Fruit fly (Drosophila melanogaster) whole organism, pupa: ENCODE data around the gene topi.

ENCODE experiments used
- CG10348 ChIP-seq: fragments of 200-800 bp; sonication (Bioruptor generic); IDR thresholded peaks from 2 replicates; pipeline ENCODE4 v1.3.6; 2022; ENCODE audit warnings: missing biosample characterization, missing genetic modification characterization
- CG12605 ChIP-seq: fragments of 200-800 bp; sonication (Bioruptor generic); IDR thresholded peaks from 2 replicates; pipeline ENCODE4 v1.3.6; 2022; ENCODE audit warnings: missing biosample characterization, missing genetic modification characterization
- CG13204 ChIP-seq: fragments of 200-800 bp; sonication (Bioruptor generic); optimal IDR thresholded peaks from 2 replicates; lab custom pipeline; 2018; ENCODE audit warnings: missing biosample characterization, mild to moderate bottlenecking, missing genetic modification characterization, moderate library complexity
- CG14655 ChIP-seq: fragments of 200-800 bp; sonication (Bioruptor generic); optimal IDR thresholded peaks from 3 replicates; lab custom pipeline; 2017; ENCODE audit warnings: mild to moderate bottlenecking, missing biosample characterization, missing genetic modification reagents, missing genetic modification characterization
- CG15710 ChIP-seq: fragments of 200-800 bp; sonication (Bioruptor generic); optimal IDR thresholded peaks from 2 replicates; lab custom pipeline; 2018; ENCODE audit warnings: missing biosample characterization, mild to moderate bottlenecking, missing genetic modification characterization, moderate library complexity
- CG17806 ChIP-seq: fragments of 200-800 bp; sonication (Bioruptor generic); optimal IDR thresholded peaks from 2 replicates; lab custom pipeline; 2018; ENCODE audit warnings: missing biosample characterization, mild to moderate bottlenecking, missing genetic modification characterization, moderate library complexity
- CG32121 ChIP-seq: fragments of 200-800 bp; sonication (Bioruptor generic); IDR thresholded peaks from 2 replicates; pipeline ENCODE4 v1.3.6; 2022; ENCODE audit warnings: missing biosample characterization, missing genetic modification characterization
- CG34367 ChIP-seq: fragments of 200-800 bp; sonication (Bioruptor generic); optimal IDR thresholded peaks from 2 replicates; lab custom pipeline; 2018; ENCODE audit warnings: missing biosample characterization, mild to moderate bottlenecking, missing genetic modification characterization
- CG4496 ChIP-seq: fragments of 200-800 bp; sonication (Bioruptor generic); IDR thresholded peaks from 3 replicates; pipeline ENCODE4 v1.3.6; 2022; ENCODE audit warnings: missing biosample characterization, missing genetic modification characterization
- CG8159 ChIP-seq: fragments of 200-800 bp; sonication (Bioruptor generic); optimal IDR thresholded peaks from 3 replicates; lab custom pipeline; 2018; ENCODE audit warnings: missing biosample characterization, mild to moderate bottlenecking, missing genetic modification characterization, moderate library complexity
- CG8301 ChIP-seq: fragments of 200-800 bp; sonication (Bioruptor generic); optimal IDR thresholded peaks from 2 replicates; lab custom pipeline; 2018; ENCODE audit warnings: missing biosample characterization, mild to moderate bottlenecking, missing genetic modification characterization
- CG9948 ChIP-seq: fragments of 200-800 bp; sonication (Bioruptor generic); optimal IDR thresholded peaks from 2 replicates; lab custom pipeline; 2018; ENCODE audit warnings: missing biosample characterization, mild to moderate bottlenecking, missing genetic modification characterization, moderate library complexity
- D1 ChIP-seq: fragments of 200-800 bp; sonication (Bioruptor generic); optimal IDR thresholded peaks from 2 replicates; lab custom pipeline; 2018; ENCODE audit warnings: missing biosample characterization, mild to moderate bottlenecking, missing genetic modification characterization, moderate library complexity
- EcR ChIP-seq: fragments of 200-800 bp; sonication (Bioruptor generic); optimal IDR thresholded peaks from 3 replicates; lab custom pipeline; 2019; ENCODE audit warnings: missing biosample characterization, missing genetic modification characterization, mild to moderate bottlenecking, moderate library complexity, missing genetic modification reagents
- Ets98B ChIP-seq: fragments of 200-800 bp; sonication (Bioruptor generic); IDR thresholded peaks from 2 replicates; pipeline ENCODE4 v1.3.6; 2022; ENCODE audit warnings: missing biosample characterization, missing genetic modification characterization
- Pif1A ChIP-seq: fragments of 200-800 bp; sonication (Bioruptor generic); optimal IDR thresholded peaks from 3 replicates; lab custom pipeline; 2016; ENCODE audit warnings: missing biosample characterization, missing genetic modification characterization
- Pif1B ChIP-seq: fragments of 200-800 bp; sonication (Bioruptor generic); optimal IDR thresholded peaks from 3 replicates; lab custom pipeline; 2016; ENCODE audit warnings: missing biosample characterization, missing genetic modification characterization
- Snoo ChIP-seq: fragments of 200-800 bp; sonication (Bioruptor generic); optimal IDR thresholded peaks from 3 replicates; lab custom pipeline; 2017; ENCODE audit warnings: missing biosample characterization, mild to moderate bottlenecking, missing genetic modification characterization, inconsistent platforms
- fd96Ca ChIP-seq: fragments of 200-800 bp; sonication (Bioruptor generic); IDR thresholded peaks from 3 replicates; pipeline ENCODE4 v1.3.6; 2022; ENCODE audit warnings: missing biosample characterization, missing genetic modification characterization
- gl ChIP-seq: fragments of 200-800 bp; sonication (Bioruptor generic); optimal IDR thresholded peaks from 2 replicates; lab custom pipeline; 2018; ENCODE audit warnings: missing biosample characterization, mild to moderate bottlenecking, missing genetic modification characterization
- rn ChIP-seq: fragments of 200-800 bp; sonication (Bioruptor generic); IDR thresholded peaks from 2 replicates; pipeline ENCODE4 v1.3.6; 2022; ENCODE audit warnings: missing biosample characterization, missing genetic modification characterization

topi gene

dm6 chr3R:9767620-9768592 lies 7.0 kb upstream of the topi start, which contains the start of gene Naa80:
Gene Naa80, plus strand, starts transcription at chr3R:9767834.
- peak; percentile 44 for TF ChIP-seq Snoo (tag; lab: Kevin White, UChicago)
- peak; percentile 37; the same call in 1 of the 3 replicates for TF ChIP-seq CG4496 (GFP tag; lab: Robert Waterston, UW)
- TF ChIP-seq Pif1A = peak; percentile 80
- no peak for TF ChIP-seq CG12605 (GFP tag; lab: Robert Waterston, UW)
- no peak for TF ChIP-seq D1 (tag; lab: Kevin White, UChicago)
- TF ChIP-seq fd96Ca (GFP tag; lab: Robert Waterston, UW) = 0 out of 3 replicates have a peak, but pooled peaks have one; percentile 39
- peak; percentile 48; the same call in 1 of the 2 replicates for TF ChIP-seq rn (GFP tag; lab: Robert Waterston, UW)
- no peak for TF ChIP-seq CG32121 (GFP tag; lab: Robert Waterston, UW)
- no peak for TF ChIP-seq Pif1B (GFP tag; lab: Kevin White, UChicago)
- TF ChIP-seq CG10348 (GFP tag; lab: Robert Waterston, UW) = no peak
- peak; percentile 79 for TF ChIP-seq EcR (GFP tag; lab: Kevin White, UChicago)
- TF ChIP-seq CG34367 (tag; lab: Kevin White, UChicago) = peak; percentile 57
- peak; percentile 15 for TF ChIP-seq CG8159 (tag; lab: Kevin White, UChicago)
- peak; percentile 52 for TF ChIP-seq Ets98B
- TF ChIP-seq CG14655 (GFP tag; lab: Kevin White, UChicago) = no peak
- peak; percentile 32 for TF ChIP-seq CG8301
- no peak for TF ChIP-seq CG9948 (tag; lab: Kevin White, UChicago)
- TF ChIP-seq CG13204 (GFP tag; lab: Kevin White, UChicago) = no peak
- peak; percentile 62 for TF ChIP-seq gl (tag; lab: Kevin White, UChicago)
- peak; percentile 41 for TF ChIP-seq CG15710
- TF ChIP-seq CG17806 (tag; lab: Kevin White, UChicago) = peak; percentile 8
- TF ChIP-seq, all 21 proteins: peak for 13

dm6 chr3R:9768884-9769283 lies 6.0 kb upstream of the topi start, which contains the start of gene MED6:
Gene MED6, minus strand, starts transcription at chr3R:9768984.
- no peak for TF ChIP-seq Pif1A

- TF ChIP-seq CG15710 = no peak
- TF ChIP-seq CG32121 (GFP tag; lab: Robert Waterston, UW) = peak; percentile 46; the same call in 1 of the 2 replicates
- no peak for TF ChIP-seq CG12605 (GFP tag; lab: Robert Waterston, UW)
Observed at dm6 chr3R:9770127-9770526, 4.8 kb upstream of the topi start.

- TF ChIP-seq CG8159 (tag; lab: Kevin White, UChicago) (peak; percentile 91), Pif1B (GFP tag; lab: Kevin White, UChicago) (peak; percentile 93), CG10348 (GFP tag; lab: Robert Waterston, UW) (peak; percentile 59), Pif1A (peak; percentile 95), CG4496 (GFP tag; lab: Robert Waterston, UW) (peak; percentile 97), CG17806 (tag; lab: Kevin White, UChicago) (peak; percentile 93), CG34367 (tag; lab: Kevin White, UChicago) (peak; percentile 89), CG12605 (GFP tag; lab: Robert Waterston, UW) (peak; percentile 94), CG8301 (peak; percentile 91), CG9948 (tag; lab: Kevin White, UChicago) (peak; percentile 89), D1 (tag; lab: Kevin White, UChicago) (no peak), Ets98B (peak; percentile 95), CG14655 (GFP tag; lab: Kevin White, UChicago) (no peak), CG15710 (peak; percentile 91), EcR (GFP tag; lab: Kevin White, UChicago) (peak; percentile 25), CG13204 (GFP tag; lab: Kevin White, UChicago) (no peak), CG32121 (GFP tag; lab: Robert Waterston, UW) (peak; percentile 91), gl (tag; lab: Kevin White, UChicago) (peak; percentile 77), fd96Ca (GFP tag; lab: Robert Waterston, UW) (peak; percentile 42; the same call in 1 of the 3 replicates), rn (GFP tag; lab: Robert Waterston, UW) (peak; percentile 82), Snoo (tag; lab: Kevin White, UChicago) (peak; percentile 92)
Observed at dm6 chr3R:9771519-9771972, 3.4 kb upstream of the topi start, which contains the start of gene CG9471. Gene CG9471, minus strand, starts transcription at chr3R:9771542.

dm6 chr3R:9774147-9774546 lies 774 bp upstream of the topi start, which contains the start of gene Whamy:
Gene Whamy, minus strand, starts transcription at chr3R:9774419.
- TF ChIP-seq CG12605 (GFP tag; lab: Robert Waterston, UW) (no peak), CG14655 (GFP tag; lab: Kevin White, UChicago) (no peak)

dm6 chr3R:9777941-9778360 lies 3.0 kb downstream of the topi start, which contains the start of gene RpS29:
Gene RpS29, plus strand, starts transcription at chr3R:9778042.
- no peak for TF ChIP-seq Pif1B (GFP tag; lab: Kevin White, UChicago)
- peak; percentile 78; the same call in 2 of the 3 replicates for TF ChIP-seq CG4496 (GFP tag; lab: Robert Waterston, UW)
- no peak for TF ChIP-seq CG17806 (tag; lab: Kevin White, UChicago)
- peak; percentile 22 for TF ChIP-seq EcR (GFP tag; lab: Kevin White, UChicago)
- TF ChIP-seq CG14655 (GFP tag; lab: Kevin White, UChicago) = no peak
- peak; percentile 41 for TF ChIP-seq CG8159 (tag; lab: Kevin White, UChicago)
- TF ChIP-seq CG8301 = peak; percentile 16
- no peak for TF ChIP-seq CG10348 (GFP tag; lab: Robert Waterston, UW)
- TF ChIP-seq Pif1A = no peak
- peak; percentile 30 for TF ChIP-seq CG34367 (tag; lab: Kevin White, UChicago)
- peak; percentile 57 for TF ChIP-seq Ets98B
- peak; percentile 26; the same call in 1 of the 2 replicates for TF ChIP-seq CG12605 (GFP tag; lab: Robert Waterston, UW)
- TF ChIP-seq fd96Ca (GFP tag; lab: Robert Waterston, UW) = peak; percentile 54; the same call in 1 of the 3 replicates
- peak; percentile 64 for TF ChIP-seq Snoo (tag; lab: Kevin White, UChicago)
- no peak for TF ChIP-seq CG13204 (GFP tag; lab: Kevin White, UChicago)
- peak; percentile 38; the same call in 1 of the 2 replicates for TF ChIP-seq rn (GFP tag; lab: Robert Waterston, UW)
- TF ChIP-seq CG9948 (tag; lab: Kevin White, UChicago) = no peak
- peak; percentile 26; the same call in 1 of the 2 replicates for TF ChIP-seq CG32121 (GFP tag; lab: Robert Waterston, UW)
- peak; percentile 17 for TF ChIP-seq CG15710
- TF ChIP-seq gl (tag; lab: Kevin White, UChicago) = peak; percentile 17
- no peak for TF ChIP-seq D1 (tag; lab: Kevin White, UChicago)
